Fruit fly (Drosophila melanogaster): ENCODE measurements around the gene Acp95EF.

Gene Acp95EF

dm6 chr3R:24259278-24260040 lies 30.7 kb downstream of the Acp95EF start (continued):
- TF ChIP-seq nmo (GFP tag; optimal IDR thresholded peaks at IDR 0.05): peak; percentile 89
- TF ChIP-seq PHDP (tag; optimal IDR thresholded peaks at IDR 0.05): peak; percentile 88
- peak; percentile 37; the same call in 1 of the 2 replicates for TF ChIP-seq Lim3 (GFP tag; IDR thresholded peaks at IDR 0.05)
- peak; percentile 88 for TF ChIP-seq sob (GFP tag; IDR thresholded peaks at IDR 0.05)
- TF ChIP-seq bcd (GFP tag; optimal IDR thresholded peaks at IDR 0.05): peak; percentile 91
- TF ChIP-seq CG8359 (GFP tag; optimal IDR thresholded peaks at IDR 0.05; ENCODE audit: borderline replicate concordance): peak; percentile 66
- peak; percentile 86 for TF ChIP-seq cwo (GFP tag; optimal IDR thresholded peaks at IDR 0.05)
- peak; percentile 78 for TF ChIP-seq CG17802 (tag; optimal IDR thresholded peaks at IDR 0.05)
- peak; percentile 80 for TF ChIP-seq NFAT (GFP tag; IDR thresholded peaks at IDR 0.05)
- peak; percentile 82 for TF ChIP-seq CG18764 (GFP tag; optimal IDR thresholded peaks at IDR 0.05)
- peak; percentile 17 for TF ChIP-seq stwl (tag; optimal IDR thresholded peaks at IDR 0.05)
- no peak for TF ChIP-seq ato (GFP tag; IDR thresholded peaks at IDR 0.05; ENCODE audit: partially characterized antibody)
- TF ChIP-seq MESR4 (GFP tag; optimal IDR thresholded peaks at IDR 0.05): no peak
- no peak for TF ChIP-seq Lhr (GFP tag; optimal IDR thresholded peaks at IDR 0.05)
- TF ChIP-seq CG16863 (GFP tag; optimal IDR thresholded peaks at IDR 0.05): peak; percentile 89
- TF ChIP-seq Side (GFP tag; optimal IDR thresholded peaks at IDR 0.05): peak; percentile 93
- TF ChIP-seq CG1603 (tag; optimal IDR thresholded peaks at IDR 0.05): peak; percentile 94
- TF ChIP-seq toy (GFP tag; IDR thresholded peaks at IDR 0.05): peak; percentile 60
- TF ChIP-seq HHEX (GFP tag; optimal IDR thresholded peaks at IDR 0.05): peak; percentile 91
- no peak for TF ChIP-seq Tbp (GFP tag; optimal IDR thresholded peaks at IDR 0.05)
- TF ChIP-seq wek (GFP tag; optimal IDR thresholded peaks at IDR 0.05): peak; percentile 67
- TF ChIP-seq Stat92E (GFP tag; optimal IDR thresholded peaks at IDR 0.05): no peak
- peak; percentile 88 for TF ChIP-seq CG12071 (GFP tag; optimal IDR thresholded peaks at IDR 0.05)
- TF ChIP-seq tx (GFP tag; optimal IDR thresholded peaks at IDR 0.05): peak; percentile 88
- TF ChIP-seq ap (GFP tag; IDR thresholded peaks at IDR 0.05): peak; percentile 70
- peak; percentile 91 for TF ChIP-seq unpg (GFP tag; optimal IDR thresholded peaks at IDR 0.05)
- peak; percentile 82 for TF ChIP-seq Sox100B (GFP tag; optimal IDR thresholded peaks at IDR 0.05)
- TF ChIP-seq CG17359 (tag; optimal IDR thresholded peaks at IDR 0.05): peak; percentile 90
- peak; percentile 91 for TF ChIP-seq Chrac-16 (GFP tag; optimal IDR thresholded peaks at IDR 0.05)
- TF ChIP-seq CG12744 (GFP tag; optimal IDR thresholded peaks at IDR 0.05): peak; percentile 72
- TF ChIP-seq CG5245 (GFP tag; optimal IDR thresholded peaks at IDR 0.05): peak; percentile 82
- TF ChIP-seq stc (GFP tag; IDR thresholded peaks at IDR 0.05): peak; percentile 82
- TF ChIP-seq CG4617 (GFP tag; optimal IDR thresholded peaks at IDR 0.05; ENCODE audit: borderline replicate concordance): peak; percentile 58
- TF ChIP-seq dan (GFP tag; IDR thresholded peaks at IDR 0.05): peak; percentile 60; the same call in 1 of the 2 replicates
- peak; percentile 81 for TF ChIP-seq disco-r (GFP tag; optimal IDR thresholded peaks at IDR 0.05)
- peak; percentile 96 for TF ChIP-seq CG12769 (tag; optimal IDR thresholded peaks at IDR 0.05)
- TF ChIP-seq Taf1 (GFP tag; IDR thresholded peaks at IDR 0.05): peak; percentile 85
- peak; percentile 89 for TF ChIP-seq ERR (GFP tag; optimal IDR thresholded peaks at IDR 0.05)
- peak; percentile 63 for TF ChIP-seq CG31365 (tag; optimal IDR thresholded peaks at IDR 0.05)
- TF ChIP-seq Hr78 (GFP tag; optimal IDR thresholded peaks at IDR 0.05): peak in 1 of 2 experiments; percentile 73
- TF ChIP-seq CG3163 (GFP tag; optimal IDR thresholded peaks at IDR 0.05): no peak
- TF ChIP-seq CG15601 (tag; optimal IDR thresholded peaks at IDR 0.05): peak; percentile 79
- TF ChIP-seq CG7357 (GFP tag; IDR thresholded peaks at IDR 0.05): peak; percentile 73
- TF ChIP-seq CG17361 (GFP tag; IDR thresholded peaks at IDR 0.05): peak; percentile 90; the same call in 2 of the 3 replicates
- peak; percentile 63 for TF ChIP-seq NC2α (GFP tag; optimal IDR thresholded peaks at IDR 0.05)
- peak; percentile 84 for TF ChIP-seq Rx (GFP tag; IDR thresholded peaks at IDR 0.05)
- TF ChIP-seq Antp (GFP tag; optimal IDR thresholded peaks at IDR 0.05): peak; percentile 91
- peak; percentile 88 for TF ChIP-seq Six4 (GFP tag; optimal IDR thresholded peaks at IDR 0.05)

All from whole organism, embryonic.